Worm (Caenorhabditis elegans) whole organism, L2 larva: ENCODE measurements around the gene nhr-199.
"Not testable (repeated sequence)": the region's sequence is repeated elsewhere in the genome, so short reads cannot be mapped to it uniquely, and the experiment has no call there.

ENCODE experiments used
- F13H6.1 ChIP-seq: sonication (generic microtip); optimal IDR thresholded peaks from 2 replicates; lab custom pipeline; 2016; ENCODE audit warnings: missing genetic modification characterization, missing compliant biosample characterization
- R02D3.7 ChIP-seq: fragments of 150-350 bp; optimal IDR thresholded peaks from 2 replicates; lab custom pipeline; 2014; ENCODE audit warnings: missing biosample characterization, missing genetic modification characterization
- Y55F3AM.14 ChIP-seq: fragments of 200-800 bp; sonication (Bioruptor generic); optimal IDR thresholded peaks from 2 replicates; lab custom pipeline; 2018; ENCODE audit warnings: mild to moderate bottlenecking, missing genetic modification characterization, missing compliant biosample characterization
- ZK546.5 ChIP-seq: sonication (generic microtip); optimal IDR thresholded peaks from 2 replicates; lab custom pipeline; 2017; ENCODE audit warnings: missing biosample characterization, missing genetic modification characterization
- aly-2 ChIP-seq: fragments of 150-350 bp; optimal IDR thresholded peaks from 2 replicates; lab custom pipeline; 2014; ENCODE audit warnings: missing biosample characterization, missing genetic modification characterization
- ama-1 ChIP-seq: fragments of 150-350 bp; optimal IDR thresholded peaks from 2 replicates; lab custom pipeline; 2018; ENCODE audit warnings: inconsistent platforms
- blmp-1 ChIP-seq: sonication (generic microtip); optimal IDR thresholded peaks from 2 replicates; lab custom pipeline; 2017; ENCODE audit warnings: missing genetic modification characterization, mild to moderate bottlenecking, missing compliant biosample characterization, antibody characterized with exemption, moderate library complexity; ENCODE audit not compliant: insufficient read depth
- ceh-16 ChIP-seq: fragments of 150-350 bp; optimal IDR thresholded peaks from 2 replicates; lab custom pipeline; 2014; ENCODE audit warnings: missing biosample characterization, missing genetic modification characterization
- ceh-82 ChIP-seq: fragments of 150-350 bp; optimal IDR thresholded peaks from 2 replicates; lab custom pipeline; 2014; ENCODE audit warnings: missing biosample characterization, missing genetic modification characterization
- crh-2 ChIP-seq: sonication (generic microtip); optimal IDR thresholded peaks from 2 replicates; lab custom pipeline; 2017; ENCODE audit warnings: missing biosample characterization, missing genetic modification characterization
- dmd-4 ChIP-seq: sonication (generic microtip); optimal IDR thresholded peaks from 2 replicates; lab custom pipeline; 2017; ENCODE audit warnings: missing biosample characterization, missing genetic modification characterization
- elt-1 ChIP-seq: fragments of 150-350 bp; optimal IDR thresholded peaks from 2 replicates; lab custom pipeline; 2014; ENCODE audit warnings: missing biosample characterization, missing genetic modification characterization
- fos-1 ChIP-seq: fragments of 150-350 bp; optimal IDR thresholded peaks from 2 replicates; lab custom pipeline; 2014; ENCODE audit warnings: missing biosample characterization, missing genetic modification characterization
- gmeb-1 ChIP-seq: fragments of 150-350 bp; optimal IDR thresholded peaks from 2 replicates; lab custom pipeline; 2014; ENCODE audit warnings: missing biosample characterization, missing genetic modification characterization
- lin-11 ChIP-seq: fragments of 150-350 bp; sonication (generic microtip); optimal IDR thresholded peaks from 2 replicates; lab custom pipeline; 2014; ENCODE audit warnings: missing biosample characterization, missing genetic modification characterization, inconsistent platforms, mixed read lengths
- lin-39 ChIP-seq: fragments of 150-350 bp; optimal IDR thresholded peaks from 2 replicates; lab custom pipeline; 2014; ENCODE audit warnings: missing biosample characterization, missing genetic modification reagents, missing genetic modification characterization
- mab-5 ChIP-seq: fragments of 150-350 bp; optimal IDR thresholded peaks from 2 replicates; lab custom pipeline; 2014; ENCODE audit warnings: missing biosample characterization, missing genetic modification characterization
- mbf-1 ChIP-seq: sonication (generic microtip); optimal IDR thresholded peaks from 2 replicates; lab custom pipeline; 2017; ENCODE audit warnings: missing biosample characterization, missing genetic modification characterization
- mdl-1 ChIP-seq, 2 experiments: fragments of 150-350 bp in 1 of 2; sonication (generic microtip) in 1 of 2; optimal IDR thresholded peaks; 2 replicates each; lab custom pipeline; 2017; ENCODE audit warnings: missing biosample characterization in 2 of 2, missing genetic modification characterization in 2 of 2
- nhr-10 ChIP-seq: sonication (generic microtip); optimal IDR thresholded peaks from 2 replicates; lab custom pipeline; 2017; ENCODE audit warnings: missing biosample characterization, missing genetic modification characterization
- nhr-11 ChIP-seq: fragments of 150-350 bp; optimal IDR thresholded peaks from 2 replicates; lab custom pipeline; 2014; ENCODE audit warnings: missing biosample characterization, missing genetic modification characterization
- nhr-12 ChIP-seq: fragments of 150-350 bp; optimal IDR thresholded peaks from 2 replicates; lab custom pipeline; 2014; ENCODE audit warnings: missing biosample characterization, missing genetic modification characterization
- nhr-129 ChIP-seq: fragments of 150-350 bp; optimal IDR thresholded peaks from 2 replicates; lab custom pipeline; 2014; ENCODE audit warnings: missing biosample characterization, missing genetic modification characterization
- nhr-23 ChIP-seq: fragments of 150-350 bp; optimal IDR thresholded peaks from 2 replicates; lab custom pipeline; 2014; ENCODE audit warnings: missing biosample characterization, missing genetic modification reagents, missing genetic modification characterization
- nhr-237 ChIP-seq: fragments of 150-350 bp; optimal IDR thresholded peaks from 2 replicates; lab custom pipeline; 2014; ENCODE audit warnings: missing biosample characterization, missing genetic modification characterization
- nhr-77 ChIP-seq: fragments of 150-350 bp; optimal IDR thresholded peaks from 2 replicates; lab custom pipeline; 2014; ENCODE audit warnings: missing biosample characterization, missing genetic modification characterization
- peb-1 ChIP-seq: fragments of 150-350 bp; optimal IDR thresholded peaks from 2 replicates; lab custom pipeline; 2014; ENCODE audit warnings: missing biosample characterization, missing genetic modification characterization
- sem-4 ChIP-seq: fragments of 150-350 bp; optimal IDR thresholded peaks from 2 replicates; lab custom pipeline; 2014; ENCODE audit warnings: missing biosample characterization, missing genetic modification reagents, missing genetic modification characterization
- skn-1 ChIP-seq: sonication (generic microtip); optimal IDR thresholded peaks from 2 replicates; lab custom pipeline; 2017; ENCODE audit warnings: missing biosample characterization, missing genetic modification characterization
- sma-3 ChIP-seq: sonication (generic microtip); optimal IDR thresholded peaks from 2 replicates; lab custom pipeline; 2016; ENCODE audit warnings: missing genetic modification reagents, missing genetic modification characterization, missing compliant biosample characterization
- sma-9 ChIP-seq, 2 experiments: fragments of 150-350 bp in 1 of 2; sonication (generic microtip) in 1 of 2; optimal IDR thresholded peaks; 2 replicates each; lab custom pipeline; 2014 to 2016; ENCODE audit warnings: missing genetic modification characterization in 2 of 2, mild to moderate bottlenecking in 1 of 2, missing biosample characterization in 1 of 2, missing compliant biosample characterization in 1 of 2, missing genetic modification reagents in 1 of 2, moderate library complexity in 1 of 2
- snpc-4 ChIP-seq: fragments of 150-350 bp; optimal IDR thresholded peaks from 2 replicates; lab custom pipeline; 2014; ENCODE audit warnings: missing biosample characterization, missing genetic modification characterization
- unc-39 ChIP-seq: fragments of 150-350 bp; optimal IDR thresholded peaks from 2 replicates; lab custom pipeline; 2014; ENCODE audit warnings: missing biosample characterization, missing genetic modification characterization
- unc-62 ChIP-seq: fragments of 150-350 bp; optimal IDR thresholded peaks from 2 replicates; lab custom pipeline; 2014; ENCODE audit warnings: missing biosample characterization, missing genetic modification reagents, missing genetic modification characterization
- zag-1 ChIP-seq: fragments of 150-350 bp; optimal IDR thresholded peaks from 2 replicates; lab custom pipeline; 2014; ENCODE audit warnings: missing biosample characterization, missing genetic modification characterization
- ztf-1 ChIP-seq: fragments of 200-800 bp; sonication (Bioruptor generic); conservative IDR thresholded peaks from 2 replicates; pipeline ENCODE4 v1.3.6; 2022; ENCODE audit warnings: missing genetic modification characterization, missing compliant biosample characterization
- ztf-11 ChIP-seq: sonication (generic microtip); optimal IDR thresholded peaks from 2 replicates; lab custom pipeline; 2017; ENCODE audit warnings: missing biosample characterization, missing genetic modification characterization
- ztf-4 ChIP-seq: fragments of 150-350 bp; optimal IDR thresholded peaks from 2 replicates; lab custom pipeline; 2014; ENCODE audit warnings: missing biosample characterization, missing genetic modification characterization

The nhr-199 gene

ce11 chrV:15674899-15675298 lies 24.8 kb downstream of the nhr-199 start:
- TF ChIP-seq nhr-11 (tag; lab: Kevin White, UChicago), result no peak
- no peak for TF ChIP-seq ama-1 (lab: Kevin White, UChicago)
- TF ChIP-seq mdl-1 (tag; optimal IDR thresholded peaks at IDR 0.05; lab: Kevin White, UChicago), result no peak
- TF ChIP-seq nhr-129, result no peak
- no peak for TF ChIP-seq elt-1 (tag; lab: Kevin White, UChicago)
- TF ChIP-seq snpc-4 (tag; lab: Kevin White, UChicago), result no peak
- no peak for TF ChIP-seq nhr-12 (tag; lab: Kevin White, UChicago)
- no peak for TF ChIP-seq nhr-237
- no peak for TF ChIP-seq nhr-23 (tag; lab: Kevin White, UChicago)
- TF ChIP-seq lin-11 (tag; lab: Kevin White, UChicago), result no peak
- no peak for TF ChIP-seq lin-39 (tag; lab: Kevin White, UChicago)
- no peak for TF ChIP-seq R02D3.7 (tag; lab: Kevin White, UChicago)
- TF ChIP-seq peb-1 (tag; lab: Kevin White, UChicago), result no peak
- no peak for TF ChIP-seq aly-2 (tag; lab: Kevin White, UChicago)
- TF ChIP-seq sem-4 (tag; lab: Kevin White, UChicago), result no peak
- no peak for TF ChIP-seq mbf-1
- TF ChIP-seq ztf-4 (tag; lab: Kevin White, UChicago), result no peak
- TF ChIP-seq ceh-82 (tag; lab: Kevin White, UChicago), result no peak

DNA sequence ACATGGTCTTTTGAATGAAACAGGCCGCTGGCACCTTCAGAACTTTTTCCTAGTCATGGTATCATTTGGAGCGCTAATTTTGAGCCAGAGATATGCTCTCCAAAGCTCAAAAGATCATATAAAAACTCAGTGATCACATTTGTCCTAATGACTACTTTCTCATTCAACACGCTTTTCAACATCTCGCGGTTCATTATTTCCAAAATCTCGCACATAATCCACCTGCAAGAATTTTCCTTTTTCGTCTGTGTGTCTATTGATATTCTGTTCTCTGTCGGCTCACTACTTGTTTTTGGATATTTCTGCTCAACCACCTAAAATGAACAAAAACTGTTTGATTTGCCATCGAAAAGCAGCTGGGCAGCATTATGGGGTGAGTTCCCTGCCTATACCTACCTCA lies 26.0 kb downstream of the nhr-199 start, which contains the start of gene nhr-51:
TSS of gene nhr-51 (plus strand) at position 301 of the 400 bp plus-strand sequence.
- TF ChIP-seq mbf-1, result no peak
- TF ChIP-seq, all 48 proteins: peak for 0

DNA sequence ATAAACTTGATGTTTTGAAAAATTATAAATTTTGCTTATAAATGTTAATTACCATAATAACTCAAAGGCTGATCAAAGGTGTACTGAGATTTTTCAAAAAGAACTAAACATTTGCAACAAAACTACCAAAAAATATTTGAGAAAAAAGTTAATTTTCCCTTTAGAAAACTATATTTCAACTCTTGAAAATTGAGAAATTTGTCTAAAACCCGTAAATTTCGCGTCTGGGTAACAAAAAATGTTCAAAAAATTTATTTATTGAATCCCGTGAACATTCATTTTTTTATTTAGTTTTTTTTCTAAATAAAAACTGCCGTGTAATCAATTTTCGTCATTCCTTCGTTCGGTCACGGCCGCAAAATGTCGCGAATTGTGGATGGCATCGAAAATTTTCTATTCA lies 29.6 kb downstream of the nhr-199 start, which contains the start of gene K06B4.15:
TSS of gene K06B4.15 (plus strand) at position 301 of the 400 bp plus-strand sequence.
- TF ChIP-seq nhr-129; zag-1 (tag; lab: Kevin White, UChicago); Y55F3AM.14: not testable (repeated sequence)

DNA sequence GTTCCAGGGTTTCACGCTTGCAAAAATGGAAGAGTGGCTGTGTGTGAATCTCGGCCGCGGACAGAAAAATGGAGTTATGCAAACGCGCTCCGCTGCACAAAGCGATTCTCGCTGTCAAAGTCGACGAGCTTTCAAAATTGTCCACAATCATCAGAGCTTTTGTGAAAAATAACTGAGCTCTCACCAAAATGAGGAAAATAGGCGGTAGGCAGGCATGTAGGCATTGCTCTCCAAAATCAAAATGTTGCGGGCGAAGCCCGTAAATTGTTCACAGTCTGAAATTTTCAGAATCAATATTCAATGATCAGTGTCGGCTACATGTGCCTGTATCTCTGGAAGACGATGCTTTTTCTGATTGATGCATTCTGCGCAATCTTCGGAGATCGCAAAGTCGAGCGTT lies 30.8 kb downstream of the nhr-199 start, which contains the start of gene K06B4.4:
TSS of gene K06B4.4 (plus strand) at position 301 of the 400 bp plus-strand sequence.
- no peak for TF ChIP-seq F13H6.1 (tag; lab: Kevin White, UChicago)
- TF ChIP-seq sma-9 (GFP tag; optimal IDR thresholded peaks at IDR 0.05; lab: Kevin White, UChicago), result no peak
- no peak for TF ChIP-seq sma-9 (tag; optimal IDR thresholded peaks at IDR 0.05; lab: Kevin White, UChicago)
- no peak for TF ChIP-seq ceh-16 (tag; lab: Kevin White, UChicago)
- TF ChIP-seq ztf-1 (GFP tag; lab: Robert Waterston, UW), result no peak
- TF ChIP-seq unc-62 (GFP tag; lab: Kevin White, UChicago), result no peak
- no peak for TF ChIP-seq lin-11 (tag; lab: Kevin White, UChicago)
- no peak for TF ChIP-seq ceh-82 (tag; lab: Kevin White, UChicago)
- TF ChIP-seq sma-3, result no peak
- TF ChIP-seq mdl-1 (tag; optimal IDR thresholded peaks at IDR 0.05; lab: Kevin White, UChicago), result no peak
- TF ChIP-seq elt-1 (tag; lab: Kevin White, UChicago), result no peak

DNA sequence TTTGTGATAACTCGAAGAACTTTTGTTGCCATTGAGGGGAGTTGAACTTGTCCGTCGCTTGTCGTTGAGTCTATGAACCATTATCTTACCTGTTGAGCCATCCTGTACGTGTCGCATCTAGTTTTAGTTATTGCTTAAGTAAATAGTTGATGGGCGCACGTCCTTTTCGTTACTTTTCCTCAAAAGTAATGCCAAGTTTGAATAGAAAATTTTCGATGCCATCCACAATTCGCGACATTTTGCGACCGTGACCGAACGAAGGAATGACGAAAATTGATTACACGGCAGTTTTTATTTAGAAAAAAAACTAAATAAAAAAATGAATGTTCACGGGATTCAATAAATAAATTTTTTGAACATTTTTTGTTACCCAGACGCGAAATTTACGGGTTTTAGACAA lies 31.5 kb downstream of the nhr-199 start, which contains the start of gene F53E4.1:
TSS of gene F53E4.1 (minus strand) at position 101 of the 400 bp plus-strand sequence.
- not testable (repeated sequence) for TF ChIP-seq blmp-1 (tag; lab: Kevin White, UChicago); unc-39; dmd-4 (tag; lab: Kevin White, UChicago)

ce11 chrV:15666718-15667117 lies 33.0 kb downstream of the nhr-199 start:
- TF ChIP-seq crh-2 (tag; lab: Kevin White, UChicago) (peak; percentile 72), nhr-23 (tag; lab: Kevin White, UChicago) (no peak), fos-1 (tag; lab: Kevin White, UChicago) (peak; percentile 82), sma-3 (peak; percentile 33), mbf-1 (no peak), F13H6.1 (tag; lab: Kevin White, UChicago) (peak; percentile 66), nhr-77 (tag; lab: Kevin White, UChicago) (no peak), mdl-1 (tag; optimal IDR thresholded peaks at IDR 0.05; lab: Kevin White, UChicago) (peak in 1 of 2 experiments; percentile 67), skn-1 (tag; lab: Kevin White, UChicago) (peak; percentile 46), ama-1 (lab: Kevin White, UChicago) (no peak), ztf-11 (tag; lab: Kevin White, UChicago) (no peak), gmeb-1 (tag; lab: Kevin White, UChicago) (peak; percentile 65), aly-2 (tag; lab: Kevin White, UChicago) (no peak), mab-5 (tag; lab: Kevin White, UChicago) (no peak), blmp-1 (tag; lab: Kevin White, UChicago) (peak; percentile 67), R02D3.7 (tag; lab: Kevin White, UChicago) (no peak), sma-9 (GFP tag; optimal IDR thresholded peaks at IDR 0.05; lab: Kevin White, UChicago) (peak; percentile 85), sma-9 (tag; optimal IDR thresholded peaks at IDR 0.05; lab: Kevin White, UChicago) (no peak), nhr-10 (tag; lab: Kevin White, UChicago) (no peak), ZK546.5 (no peak)
